Worm (Caenorhabditis elegans): ENCODE results near the gene miga-1.

DNA sequence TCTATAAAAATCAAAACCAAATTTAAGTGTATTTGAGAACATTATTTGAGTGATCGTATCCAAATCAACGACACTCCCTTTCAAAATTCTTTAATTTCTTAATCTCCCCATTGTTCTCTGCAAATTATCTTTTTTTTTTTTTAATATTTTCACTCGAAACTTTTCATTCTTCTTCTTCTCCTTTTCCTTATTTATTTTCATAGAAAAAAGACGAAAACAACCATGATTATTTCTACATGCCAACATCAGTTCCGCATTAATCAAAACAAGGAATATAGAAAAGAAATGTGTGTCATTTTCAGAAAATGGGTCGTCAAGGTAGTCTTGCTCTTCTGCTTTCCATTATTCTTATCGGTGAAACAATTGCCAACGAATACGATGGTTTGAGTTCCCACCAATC, 3.1 kb downstream of the miga-1 start, which contains the start of gene K01D12.5:
- TF ChIP-seq snpc-4 (tag; optimal IDR thresholded peaks at IDR 0.05) = no peak
- TF ChIP-seq pag-3 (tag; optimal IDR thresholded peaks at IDR 0.05; ENCODE audit: borderline replicate concordance, insufficient read depth) = no peak
- TF ChIP-seq nhr-76 (tag; optimal IDR thresholded peaks at IDR 0.05) = no peak

Data from whole organism, L1 larva.